Worm (Caenorhabditis elegans): ENCODE measurements around the gene hlh-13.
A peak's percentile ranks its signal among the peaks of the same experiment; 100 is the strongest.

The hlh-13 gene

DNA sequence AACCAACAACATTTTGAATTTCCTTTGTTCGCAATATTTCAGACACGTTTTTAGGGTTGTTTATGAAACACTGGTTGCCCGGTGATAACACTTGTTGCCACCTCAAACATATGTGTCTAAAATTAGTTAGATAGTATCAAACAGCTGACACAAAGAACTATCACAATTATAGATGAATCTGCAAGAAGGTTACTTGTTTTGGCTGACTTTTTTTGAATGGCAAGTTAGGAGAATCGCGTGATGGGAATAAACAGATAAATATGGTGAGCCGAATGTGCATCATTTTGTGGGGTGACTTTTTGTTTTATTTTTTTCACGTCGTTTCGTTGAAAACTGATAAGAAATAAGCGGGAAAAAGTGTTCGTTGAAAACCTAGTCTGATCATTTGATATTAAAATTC lies 3.9 kb upstream of the hlh-13 start:
- TF ChIP-seq npax-4 (tag; optimal IDR thresholded peaks at IDR 0.05) (no peak), ceh-2 (tag; optimal IDR thresholded peaks at IDR 0.05) (no peak), dve-1 (tag; optimal IDR thresholded peaks at IDR 0.05) (no peak), K02D7.2 (tag; optimal IDR thresholded peaks at IDR 0.05) (no peak), pqm-1 (tag; optimal IDR thresholded peaks at IDR 0.05) (no peak), ceh-31 (tag; optimal IDR thresholded peaks at IDR 0.05) (no peak), ceh-6 (GFP tag; optimal IDR thresholded peaks at IDR 0.05) (no peak), ahr-1 (tag; optimal IDR thresholded peaks at IDR 0.05) (no peak), dmd-4 (tag; optimal IDR thresholded peaks at IDR 0.05; ENCODE audit: borderline replicate concordance) (no peak), ceh-14 (tag; optimal IDR thresholded peaks at IDR 0.05) (no peak), ceh-45 (GFP tag; IDR thresholded peaks at IDR 0.05) (no peak), ceh-48 (tag; optimal IDR thresholded peaks at IDR 0.05) (no peak), unc-3 (GFP tag; conservative IDR thresholded peaks at IDR 0.05) (no peak), unc-3 (tag; optimal IDR thresholded peaks at IDR 0.05) (no peak), sox-4 (tag; optimal IDR thresholded peaks at IDR 0.05) (no peak), ceh-22 (tag; optimal IDR thresholded peaks at IDR 0.05) (no peak), mec-3 (tag; optimal IDR thresholded peaks at IDR 0.05; ENCODE audit: borderline replicate concordance) (no peak), ceh-24 (tag; optimal IDR thresholded peaks at IDR 0.05) (no peak), zip-5 (tag; optimal IDR thresholded peaks at IDR 0.05) (no peak)

DNA sequence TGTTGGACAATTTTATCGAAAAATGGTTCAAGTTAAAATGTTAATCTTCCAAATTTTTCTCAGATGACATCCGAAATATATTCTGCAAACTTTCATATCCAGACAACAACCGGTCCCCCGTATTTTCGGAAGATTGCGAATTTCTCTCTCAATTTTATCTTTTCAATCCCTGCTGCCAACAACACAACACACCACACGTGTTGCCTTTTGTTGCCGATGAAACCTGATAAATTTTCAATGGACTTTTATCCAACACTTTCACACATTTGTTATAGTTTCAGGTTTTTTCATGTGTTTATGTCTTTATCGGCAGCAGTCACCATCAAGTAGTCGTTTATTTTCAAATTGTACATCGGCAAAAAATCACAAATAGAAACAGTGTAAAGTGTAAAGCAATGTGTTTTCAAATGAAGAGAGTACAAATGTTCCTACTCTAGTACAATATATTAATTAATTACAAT lies 2.8 kb upstream of the hlh-13 start:
- TF ChIP-seq rnt-1 (tag; optimal IDR thresholded peaks at IDR 0.05) (no peak), ceh-30 (tag; optimal IDR thresholded peaks at IDR 0.05) (no peak), hlh-15 (tag; optimal IDR thresholded peaks at IDR 0.05) (no peak)

DNA sequence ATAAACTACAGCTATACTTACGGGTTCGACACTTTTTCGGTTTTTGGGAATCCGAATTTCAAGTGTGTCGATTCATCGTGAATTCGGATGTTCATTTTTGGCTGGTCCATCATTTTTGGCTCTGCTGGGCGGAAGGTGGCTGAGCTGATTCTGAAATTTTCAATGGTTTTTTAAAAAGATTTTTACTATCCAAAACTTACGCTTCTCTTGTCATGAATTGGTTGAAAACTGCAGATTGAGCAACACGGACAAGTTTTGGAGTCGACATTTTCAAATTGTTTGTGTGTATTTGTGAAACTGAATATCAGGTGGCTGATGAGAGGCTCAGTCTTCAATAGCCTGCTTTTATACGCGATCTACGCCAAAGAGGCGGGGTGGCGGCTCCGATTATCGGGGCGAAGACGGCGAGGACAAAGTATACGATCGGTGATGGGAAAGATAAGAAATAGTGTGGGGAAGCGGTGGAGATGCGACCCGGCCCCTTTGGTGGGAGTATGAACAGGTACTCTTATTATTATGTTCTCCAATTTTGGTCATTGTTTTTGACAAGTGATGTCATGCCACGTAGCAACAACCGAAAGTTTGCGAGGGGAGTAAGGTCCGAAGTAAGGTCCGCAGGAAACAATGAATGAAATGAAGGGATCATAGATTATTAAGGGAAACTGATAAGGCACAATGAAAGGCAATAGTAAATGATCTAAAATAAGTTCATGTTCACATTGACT lies 2.0 kb upstream of the hlh-13 start, which contains the start of gene F48D6.4:
TSS of gene F48D6.4 (minus strand) at position 346 of the 725 bp plus-strand sequence.
- TF ChIP-seq hlh-15 (tag; optimal IDR thresholded peaks at IDR 0.05) (no peak), tbx-2 (tag; optimal IDR thresholded peaks at IDR 0.05) (no peak), ref-2 (tag; optimal IDR thresholded peaks at IDR 0.05) (no peak), ceh-30 (tag; optimal IDR thresholded peaks at IDR 0.05) (no peak), T23F11.4 (GFP tag; optimal IDR thresholded peaks at IDR 0.05) (no peak), elt-2 (tag; optimal IDR thresholded peaks at IDR 0.05) (peak; percentile 55), lim-6 (tag; optimal IDR thresholded peaks at IDR 0.05) (no peak)

DNA sequence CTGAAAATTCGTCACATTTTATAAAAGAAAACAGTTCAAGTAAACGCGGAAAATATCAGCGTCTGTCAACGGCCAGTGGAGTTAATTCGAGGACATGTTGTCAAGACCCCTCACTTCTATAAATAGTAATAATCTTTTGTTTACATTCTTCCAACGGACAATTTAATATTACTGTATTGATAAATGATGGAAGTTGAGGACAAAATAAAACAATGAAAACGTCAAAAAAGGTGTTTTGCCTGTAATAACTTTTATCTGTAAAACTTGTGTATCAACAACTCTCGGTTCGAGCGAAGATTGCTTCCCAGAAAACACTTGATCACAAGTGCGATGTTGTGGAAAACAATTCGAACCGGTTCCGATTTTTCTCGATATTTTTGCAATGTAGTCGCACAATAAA lies 632 bp upstream of the hlh-13 start:
- TF ChIP-seq eyg-1 (tag; optimal IDR thresholded peaks at IDR 0.05) (no peak), hlh-13 (GFP tag; optimal IDR thresholded peaks at IDR 0.05) (no peak), unc-55 (GFP tag; optimal IDR thresholded peaks at IDR 0.05) (no peak), K09A11.1 (tag; optimal IDR thresholded peaks at IDR 0.05; ENCODE audit: insufficient read depth) (no peak), pag-3 (tag; optimal IDR thresholded peaks at IDR 0.05; ENCODE audit: borderline replicate concordance) (no peak), ceh-30 (tag; optimal IDR thresholded peaks at IDR 0.05) (no peak), elt-4 (tag; optimal IDR thresholded peaks at IDR 0.05) (no peak), odd-2 (tag; optimal IDR thresholded peaks at IDR 0.05) (no peak), rnt-1 (tag; optimal IDR thresholded peaks at IDR 0.05) (no peak), K02D7.2 (tag; optimal IDR thresholded peaks at IDR 0.05) (no peak), madf-2 (tag; optimal IDR thresholded peaks at IDR 0.05) (no peak), fax-1 (tag; optimal IDR thresholded peaks at IDR 0.05) (no peak), F13H6.1 (tag; optimal IDR thresholded peaks at IDR 0.05) (no peak), pha-2 (tag; optimal IDR thresholded peaks at IDR 0.05) (no peak)

Measured in whole organism, late embryonic.